Worm (Caenorhabditis elegans) whole organism, L4 larva: ENCODE results near the gene chhy-1.

Experiments
- F44E2.7 ChIP-seq: fragments of 200-800 bp; sonication (Bioruptor generic); IDR thresholded peaks from 2 replicates; pipeline ENCODE4 v2.1.2; 2022; ENCODE audit warnings: missing genetic modification characterization, missing compliant biosample characterization
- ama-1 ChIP-seq: fragments of 150-350 bp; optimal IDR thresholded peaks from 2 replicates; lab custom pipeline; 2014; ENCODE audit warnings: inconsistent platforms, mixed read lengths
- jun-1 ChIP-seq: fragments of 150-350 bp; optimal IDR thresholded peaks from 2 replicates; lab custom pipeline; 2014; ENCODE audit warnings: missing biosample characterization, missing genetic modification reagents, missing genetic modification characterization
- lin-1 ChIP-seq: fragments of 200-800 bp; sonication (Bioruptor generic); IDR thresholded peaks from 2 replicates; pipeline ENCODE4 v1.3.6; 2022; ENCODE audit warnings: missing genetic modification reagents, missing genetic modification characterization, missing compliant biosample characterization
- lin-39 ChIP-seq: fragments of 150-350 bp; optimal IDR thresholded peaks from 2 replicates; lab custom pipeline; 2014; ENCODE audit warnings: missing biosample characterization, missing genetic modification reagents, missing genetic modification characterization
- madf-5 ChIP-seq, 2 experiments: fragments of 200-800 bp; sonication (Bioruptor generic); IDR thresholded peaks; 2 replicates each; pipeline ENCODE4 v1.3.6; 2022; ENCODE audit warnings: missing compliant biosample characterization in 2 of 2, missing genetic modification characterization in 2 of 2
- mep-1 ChIP-seq: fragments of 150-350 bp; sonication (generic microtip); optimal IDR thresholded peaks from 3 replicates; lab custom pipeline; 2014; ENCODE audit warnings: missing biosample characterization, missing genetic modification characterization
- nhr-11 ChIP-seq: fragments of 150-350 bp; optimal IDR thresholded peaks from 2 replicates; lab custom pipeline; 2014; ENCODE audit warnings: missing biosample characterization, missing genetic modification characterization
- pqm-1 ChIP-seq: sonication (generic microtip); optimal IDR thresholded peaks from 2 replicates; lab custom pipeline; 2017; ENCODE audit warnings: missing biosample characterization, missing genetic modification characterization
- snpc-1.2 ChIP-seq: fragments of 200-800 bp; sonication (Bioruptor generic); IDR thresholded peaks from 2 replicates; pipeline ENCODE4 v1.3.6; 2022; ENCODE audit warnings: missing genetic modification reagents, missing genetic modification characterization, missing compliant biosample characterization
- snpc-4 ChIP-seq: fragments of 150-350 bp; optimal IDR thresholded peaks from 2 replicates; lab custom pipeline; 2014; ENCODE audit warnings: missing biosample characterization, missing genetic modification characterization

DNA sequence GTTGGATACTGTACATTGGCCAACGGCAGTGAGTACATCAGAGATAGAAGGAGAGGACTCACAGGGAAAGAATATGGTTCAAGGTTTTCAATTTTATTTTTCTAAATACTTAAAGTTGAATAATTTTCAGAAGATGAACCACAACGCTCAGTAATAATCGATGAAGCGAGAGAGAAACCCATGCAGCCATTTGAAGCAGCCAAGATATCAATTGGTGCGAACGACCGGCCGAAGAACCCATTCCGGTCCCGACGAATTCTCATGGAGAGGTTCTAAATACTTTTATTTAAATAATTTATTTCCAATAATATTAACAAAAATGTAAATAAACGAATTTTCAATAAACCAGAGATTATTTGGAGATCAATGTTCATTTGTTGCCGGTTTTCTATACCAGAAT is 17.3 kb downstream of the chhy-1 start, which contains the start of gene pigg-1:
- no peak for TF ChIP-seq ama-1 (lab: Kevin White, UChicago)
- TF ChIP-seq pqm-1 (tag; lab: Kevin White, UChicago) = no peak
- TF ChIP-seq snpc-1.2 (GFP tag; lab: Robert Waterston, UW) = no peak
- TF ChIP-seq lin-39 (tag; lab: Kevin White, UChicago) = no peak
- TF ChIP-seq madf-5 (GFP tag; IDR thresholded peaks at IDR 0.05; lab: Robert Waterston, UW) = no peak
- no peak for TF ChIP-seq jun-1 (tag; lab: Kevin White, UChicago)
- no peak for TF ChIP-seq F44E2.7 (GFP tag; lab: Robert Waterston, UW)
- TF ChIP-seq mep-1 (tag; lab: Kevin White, UChicago) = no peak
- TF ChIP-seq lin-1 (GFP tag; lab: Robert Waterston, UW) = no peak
- no peak for TF ChIP-seq snpc-4 (tag; lab: Kevin White, UChicago)
- no peak for TF ChIP-seq nhr-11 (tag; lab: Kevin White, UChicago)
